Fruit fly (Drosophila melanogaster) whole organism, prepupa: ENCODE data around the gene Polr2A.

ENCODE experiments used
- Blimp-1 ChIP-seq: fragments of 200-800 bp; sonication (Bioruptor generic); optimal IDR thresholded peaks from 3 replicates; lab custom pipeline; 2017; ENCODE audit warnings: missing biosample characterization, missing genetic modification characterization, mild to moderate bottlenecking, moderate library complexity, missing genetic modification reagents
- CG10631 ChIP-seq: fragments of 200-800 bp; sonication (Bioruptor generic); optimal IDR thresholded peaks from 2 replicates; lab custom pipeline; 2016; ENCODE audit warnings: missing biosample characterization, missing genetic modification characterization
- CG10669 ChIP-seq: fragments of 200-800 bp; sonication (Bioruptor generic); optimal IDR thresholded peaks from 3 replicates; lab custom pipeline; 2018; ENCODE audit warnings: missing biosample characterization, mild to moderate bottlenecking, missing genetic modification characterization, moderate library complexity
- CG11294 ChIP-seq: fragments of 200-800 bp; sonication (Bioruptor generic); IDR thresholded peaks from 2 replicates; pipeline ENCODE4 v1.3.6; 2022; ENCODE audit warnings: missing biosample characterization, missing genetic modification characterization
- CG11762 ChIP-seq: fragments of 200-800 bp; sonication (Bioruptor generic); optimal IDR thresholded peaks from 3 replicates; lab custom pipeline; 2016; ENCODE audit warnings: missing biosample characterization, missing genetic modification characterization; ENCODE audit not compliant: insufficient read depth
- CG15336 ChIP-seq: fragments of 200-800 bp; sonication (Bioruptor generic); IDR thresholded peaks from 2 replicates; pipeline ENCODE4 v1.3.6; 2022; ENCODE audit warnings: missing biosample characterization, missing genetic modification characterization
- CG1621 ChIP-seq: fragments of 200-800 bp; sonication (Bioruptor generic); optimal IDR thresholded peaks from 3 replicates; lab custom pipeline; 2018; ENCODE audit warnings: missing biosample characterization, mild to moderate bottlenecking, missing genetic modification characterization
- CG16779 ChIP-seq: fragments of 200-800 bp; sonication (Bioruptor generic); optimal IDR thresholded peaks from 3 replicates; lab custom pipeline; 2017; ENCODE audit warnings: missing biosample characterization, mild to moderate bottlenecking, missing genetic modification characterization
- CG31627 ChIP-seq: fragments of 200-800 bp; sonication (Bioruptor generic); optimal IDR thresholded peaks from 3 replicates; lab custom pipeline; 2016; ENCODE audit warnings: missing biosample characterization, missing genetic modification characterization
- CG3919 ChIP-seq: fragments of 200-800 bp; sonication (Bioruptor generic); optimal IDR thresholded peaks from 3 replicates; lab custom pipeline; 2016; ENCODE audit warnings: missing biosample characterization, missing genetic modification characterization
- CG4318 ChIP-seq: fragments of 200-800 bp; sonication (Bioruptor generic); optimal IDR thresholded peaks from 3 replicates; lab custom pipeline; 2017; ENCODE audit warnings: missing biosample characterization, mild to moderate bottlenecking, missing genetic modification characterization
- CG6163 ChIP-seq: fragments of 200-800 bp; sonication (Bioruptor generic); IDR thresholded peaks from 3 replicates; pipeline ENCODE4 v1.3.6; 2022; ENCODE audit warnings: missing biosample characterization, missing genetic modification characterization
- CG6276 ChIP-seq: fragments of 200-800 bp; sonication (Bioruptor generic); optimal IDR thresholded peaks from 2 replicates; lab custom pipeline; 2017; ENCODE audit warnings: missing biosample characterization, mild to moderate bottlenecking, missing genetic modification characterization
- CG6854 ChIP-seq: fragments of 200-800 bp; sonication (Bioruptor generic); optimal IDR thresholded peaks from 2 replicates; lab custom pipeline; 2017; ENCODE audit warnings: missing biosample characterization, mild to moderate bottlenecking, missing genetic modification characterization
- CG8319 ChIP-seq: fragments of 200-800 bp; sonication (Bioruptor generic); optimal IDR thresholded peaks from 3 replicates; lab custom pipeline; 2016; ENCODE audit warnings: missing biosample characterization, missing genetic modification characterization
- CG9139 ChIP-seq: fragments of 200-800 bp; sonication (Bioruptor generic); optimal IDR thresholded peaks from 3 replicates; lab custom pipeline; 2017; ENCODE audit warnings: missing biosample characterization, mild to moderate bottlenecking, missing genetic modification characterization
- Eip75B ChIP-seq: fragments of 200-800 bp; sonication (Bioruptor generic); optimal IDR thresholded peaks from 3 replicates; lab custom pipeline; 2016; ENCODE audit warnings: missing biosample characterization, missing genetic modification characterization
- Eip78C ChIP-seq: fragments of 200-800 bp; sonication (Bioruptor generic); peaks from one replicate; lab custom pipeline; 2016; ENCODE audit warnings: missing biosample characterization, missing genetic modification characterization
- Eip93F ChIP-seq: fragments of 200-800 bp; sonication (Bioruptor generic); optimal IDR thresholded peaks from 2 replicates; lab custom pipeline; 2016; ENCODE audit warnings: missing biosample characterization, mild to moderate bottlenecking, missing genetic modification characterization
- Ets96B ChIP-seq: fragments of 200-800 bp; optimal IDR thresholded peaks from 2 replicates; lab custom pipeline; 2019; ENCODE audit warnings: missing biosample characterization, mild to moderate bottlenecking, missing genetic modification characterization, moderate library complexity
- Gug ChIP-seq: fragments of 200-800 bp; sonication (Bioruptor generic); IDR thresholded peaks from 2 replicates; pipeline ENCODE4 v1.3.6; 2022; ENCODE audit warnings: missing biosample characterization, missing genetic modification characterization
- Hr38 ChIP-seq: sonication (Bioruptor generic); optimal IDR thresholded peaks from 2 replicates; lab custom pipeline; 2016; ENCODE audit warnings: missing biosample characterization, missing genetic modification characterization
- Hr39 ChIP-seq: fragments of 200-800 bp; sonication (Bioruptor generic); optimal IDR thresholded peaks from 2 replicates; lab custom pipeline; 2016; ENCODE audit warnings: missing biosample characterization, missing genetic modification characterization
- Hr4 ChIP-seq: fragments of 200-800 bp; sonication (Bioruptor generic); optimal IDR thresholded peaks from 3 replicates; lab custom pipeline; 2016; ENCODE audit warnings: missing biosample characterization, missing genetic modification characterization
- Lpt ChIP-seq: fragments of 200-800 bp; sonication (Bioruptor generic); optimal IDR thresholded peaks from 3 replicates; lab custom pipeline; 2016; ENCODE audit warnings: missing biosample characterization, missing genetic modification characterization
- Met ChIP-seq: fragments of 200-800 bp; sonication (Bioruptor generic); optimal IDR thresholded peaks from 3 replicates; lab custom pipeline; 2016; ENCODE audit warnings: missing biosample characterization, missing genetic modification characterization
- OdsH ChIP-seq: fragments of 200-800 bp; sonication (Bioruptor generic); optimal IDR thresholded peaks from 3 replicates; lab custom pipeline; 2016; ENCODE audit warnings: missing biosample characterization, missing genetic modification characterization
- Smox ChIP-seq: fragments of 200-800 bp; sonication (Bioruptor generic); optimal IDR thresholded peaks from 3 replicates; lab custom pipeline; 2016; ENCODE audit warnings: missing biosample characterization, missing genetic modification characterization
- Sox14 ChIP-seq: fragments of 200-800 bp; sonication (Bioruptor generic); optimal IDR thresholded peaks from 3 replicates; lab custom pipeline; 2016; ENCODE audit warnings: missing biosample characterization, missing genetic modification characterization
- Sox15 ChIP-seq: fragments of 200-800 bp; sonication (Bioruptor generic); optimal IDR thresholded peaks from 3 replicates; lab custom pipeline; 2016; ENCODE audit warnings: missing biosample characterization, missing genetic modification characterization
- cyc ChIP-seq: fragments of 200-800 bp; sonication (Bioruptor generic); optimal IDR thresholded peaks from 3 replicates; lab custom pipeline; 2016; ENCODE audit warnings: missing biosample characterization, missing genetic modification characterization
- dac ChIP-seq: fragments of 200-800 bp; sonication (Bioruptor generic); optimal IDR thresholded peaks from 2 replicates; lab custom pipeline; 2017; ENCODE audit warnings: missing biosample characterization, mild to moderate bottlenecking, missing genetic modification characterization
- dsx ChIP-seq: fragments of 200-800 bp; optimal IDR thresholded peaks from 3 replicates; lab custom pipeline; 2019; ENCODE audit warnings: missing biosample characterization, mild to moderate bottlenecking, missing genetic modification characterization, moderate library complexity; ENCODE audit not compliant: poor library complexity, severe bottlenecking
- eg ChIP-seq: fragments of 200-800 bp; sonication (Bioruptor generic); IDR thresholded peaks from 3 replicates; pipeline ENCODE4 v1.3.6; 2022; ENCODE audit warnings: missing biosample characterization, missing genetic modification characterization
- esn ChIP-seq: fragments of 200-800 bp; sonication (Bioruptor generic); optimal IDR thresholded peaks from 2 replicates; lab custom pipeline; 2016; ENCODE audit warnings: missing biosample characterization, mild to moderate bottlenecking, missing genetic modification characterization, moderate library complexity
- fd59A ChIP-seq: fragments of 200-800 bp; sonication (Bioruptor generic); optimal IDR thresholded peaks from 2 replicates; lab custom pipeline; 2017; ENCODE audit warnings: missing biosample characterization, mild to moderate bottlenecking, missing genetic modification characterization, missing genetic modification reagents
- fd85E ChIP-seq: fragments of 200-800 bp; sonication (Bioruptor generic); optimal IDR thresholded peaks from 3 replicates; lab custom pipeline; 2016; ENCODE audit warnings: missing biosample characterization, missing genetic modification characterization
- fkh ChIP-seq: fragments of 200-800 bp; sonication (Bioruptor generic); optimal IDR thresholded peaks from 3 replicates; lab custom pipeline; 2017; ENCODE audit warnings: missing biosample characterization, mild to moderate bottlenecking, missing genetic modification characterization, moderate library complexity
- lz ChIP-seq: fragments of 200-800 bp; sonication (Bioruptor generic); optimal IDR thresholded peaks from 3 replicates; lab custom pipeline; 2016; ENCODE audit warnings: missing biosample characterization, missing genetic modification characterization
- net ChIP-seq: fragments of 200-800 bp; sonication (Bioruptor generic); optimal IDR thresholded peaks from 3 replicates; lab custom pipeline; 2016; ENCODE audit warnings: missing biosample characterization, missing genetic modification characterization
- pdm3 ChIP-seq: fragments of 200-800 bp; sonication (Bioruptor generic); optimal IDR thresholded peaks from 3 replicates; lab custom pipeline; 2016; ENCODE audit warnings: missing biosample characterization, missing genetic modification characterization
- salr ChIP-seq, 2 experiments: fragments of 200-800 bp; sonication (Bioruptor generic); optimal IDR thresholded peaks; 3 replicates each; lab custom pipeline; 2016 to 2018; ENCODE audit warnings: missing biosample characterization in 2 of 2, missing genetic modification characterization in 2 of 2, mild to moderate bottlenecking in 1 of 2
- spab ChIP-seq: fragments of 200-800 bp; sonication (Bioruptor generic); optimal IDR thresholded peaks from 2 replicates; lab custom pipeline; 2017; ENCODE audit warnings: missing biosample characterization, mild to moderate bottlenecking, missing genetic modification characterization, missing genetic modification reagents
- ss ChIP-seq, 2 experiments: fragments of 200-800 bp; sonication (Bioruptor generic); optimal IDR thresholded peaks; 2 replicates in 1 of 2; 3 replicates in 1 of 2; lab custom pipeline; 2017 to 2018; ENCODE audit warnings: mild to moderate bottlenecking in 2 of 2, missing biosample characterization in 2 of 2, missing genetic modification characterization in 2 of 2, moderate library complexity in 1 of 2
- svp ChIP-seq: fragments of 200-800 bp; sonication (Bioruptor generic); peaks from one replicate; lab custom pipeline; 2016; ENCODE audit warnings: missing biosample characterization, missing genetic modification characterization
- topi ChIP-seq: fragments of 200-800 bp; sonication (Bioruptor generic); optimal IDR thresholded peaks from 3 replicates; lab custom pipeline; 2016; ENCODE audit warnings: missing biosample characterization, missing genetic modification characterization

The Polr2A gene

DNA sequence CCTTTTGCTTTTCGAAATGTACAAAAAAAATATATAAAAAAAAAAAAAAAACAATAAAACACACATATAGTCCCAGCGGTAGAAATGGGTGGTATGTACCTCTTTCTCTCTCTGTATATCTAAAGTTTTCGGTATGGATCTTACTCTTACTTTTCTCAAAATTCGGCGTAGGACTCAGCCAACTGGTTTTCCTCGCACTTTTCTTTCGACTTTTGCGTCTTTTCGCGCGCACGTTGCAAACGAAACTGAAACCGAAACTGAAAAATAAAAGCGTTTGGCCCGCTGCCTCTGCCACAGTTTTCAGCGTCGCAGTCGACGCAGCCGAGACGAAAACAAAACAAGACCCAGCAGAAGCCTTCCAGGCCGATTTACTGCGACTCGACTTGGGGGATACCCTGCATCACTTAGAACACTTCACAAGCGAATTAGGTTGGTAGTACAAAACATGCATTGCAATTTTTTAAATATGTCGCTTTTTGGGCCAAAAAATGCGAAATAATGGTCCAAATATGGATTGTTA lies 11.7 kb downstream of the Polr2A start, which contains the start of gene CG1572 (continued):
- TF ChIP-seq dsx = no peak
- no peak for TF ChIP-seq salr (GFP tag; optimal IDR thresholded peaks at IDR 0.05; lab: Kevin White, UChicago)
- TF ChIP-seq lz = no peak
- TF ChIP-seq fkh (GFP tag; lab: Kevin White, UChicago) = no peak
- TF ChIP-seq Blimp-1 (GFP tag; lab: Kevin White, UChicago) = peak; percentile 95
- no peak for TF ChIP-seq Gug (GFP tag; lab: Robert Waterston, UW)
- peak; percentile 22 for TF ChIP-seq Hr4 (GFP tag; lab: Kevin White, UChicago)
- TF ChIP-seq net = no peak
- no peak for TF ChIP-seq CG31627 (GFP tag; lab: Kevin White, UChicago)
- TF ChIP-seq dac = no peak
- peak; percentile 10 for TF ChIP-seq fd85E (GFP tag; lab: Kevin White, UChicago)
- no peak for TF ChIP-seq spab (GFP tag; lab: Kevin White, UChicago)
- peak; percentile 10 for TF ChIP-seq Eip75B (GFP tag; lab: Kevin White, UChicago)
- peak; percentile 63 for TF ChIP-seq CG6163 (GFP tag; lab: Robert Waterston, UW)
- no peak for TF ChIP-seq CG11294
- TF ChIP-seq CG10631 (GFP tag; lab: Kevin White, UChicago) = no peak
- peak; percentile 37 for TF ChIP-seq Met (GFP tag; lab: Kevin White, UChicago)
- TF ChIP-seq Sox15 (GFP tag; lab: Kevin White, UChicago) = no peak

DNA sequence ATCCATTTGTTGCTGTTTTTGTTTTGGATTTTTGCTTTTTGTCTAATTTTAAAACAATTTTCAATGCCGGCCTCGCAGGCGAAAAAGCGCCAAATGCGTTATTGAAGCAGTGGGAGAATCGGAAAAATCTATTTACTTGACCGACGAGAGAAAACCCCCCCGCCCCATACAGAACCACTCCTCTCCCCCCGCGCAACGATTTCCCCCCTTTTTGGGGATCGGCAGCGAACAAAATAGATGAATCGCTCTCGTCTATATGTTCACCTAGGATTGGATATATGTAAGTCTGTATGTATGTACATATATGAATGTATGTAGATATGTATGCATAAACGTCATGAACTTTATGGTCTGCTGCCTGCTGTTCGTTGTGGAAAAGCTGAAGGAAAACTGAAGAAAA lies 13.4 kb downstream of the Polr2A start:
- no peak for TF ChIP-seq Eip75B (GFP tag; lab: Kevin White, UChicago)

dm6 chrX:11555070-11555469 lies 15.1 kb downstream of the Polr2A start:
- TF ChIP-seq eg (GFP tag; lab: Robert Waterston, UW) (no peak; the same call in 2 of the 3 replicates), Sox14 (no peak), CG15336 (0 out of 2 replicates have a peak, but pooled peaks have one; percentile 13), topi (GFP tag; lab: Kevin White, UChicago) (no peak), CG11762 (GFP tag; lab: Kevin White, UChicago) (no peak), Hr38 (no peak), CG6163 (GFP tag; lab: Robert Waterston, UW) (peak; percentile 6; the same call in 1 of the 3 replicates), Hr39 (GFP tag; lab: Kevin White, UChicago) (no peak), CG4318 (GFP tag; lab: Kevin White, UChicago) (no peak), Eip75B (GFP tag; lab: Kevin White, UChicago) (no peak), Smox (GFP tag; lab: Kevin White, UChicago) (peak; percentile 17), CG6276 (GFP tag; lab: Kevin White, UChicago) (peak; percentile 38), cyc (GFP tag; lab: Kevin White, UChicago) (peak; percentile 1), CG9139 (no peak), dac (no peak), Ets96B (tag; lab: Kevin White, UChicago) (peak; percentile 15), ss (GFP tag; optimal IDR thresholded peaks at IDR 0.05; lab: Kevin White, UChicago) (peak in 1 of 2 experiments; percentile 3), Lpt (GFP tag; lab: Kevin White, UChicago) (no peak), Met (GFP tag; lab: Kevin White, UChicago) (no peak), CG10669 (GFP tag; lab: Kevin White, UChicago) (peak; percentile 41), CG8319 (GFP tag; lab: Kevin White, UChicago) (no peak), CG6854 (GFP tag; lab: Kevin White, UChicago) (no peak), fd85E (GFP tag; lab: Kevin White, UChicago) (no peak), lz (peak; percentile 1), OdsH (GFP tag; lab: Kevin White, UChicago) (peak; percentile 5), pdm3 (GFP tag; lab: Kevin White, UChicago) (peak; percentile 31), CG1621 (tag; lab: Kevin White, UChicago) (no peak), Eip93F (GFP tag; lab: Kevin White, UChicago) (no peak), net (peak; percentile 24), svp (GFP tag; lab: Kevin White, UChicago) (no peak), Eip78C (peak; percentile 67), fd59A (GFP tag; lab: Kevin White, UChicago) (no peak), dsx (no peak), salr (GFP tag; optimal IDR thresholded peaks at IDR 0.05; lab: Kevin White, UChicago) (no peak), CG3919 (GFP tag; lab: Kevin White, UChicago) (no peak), CG16779 (tag; lab: Kevin White, UChicago) (no peak), Gug (GFP tag; lab: Robert Waterston, UW) (no peak), esn (GFP tag; lab: Kevin White, UChicago) (peak; percentile 39)
